Fruit fly (Drosophila melanogaster): ENCODE data around the gene Mon1.
A peak's percentile ranks its signal among the peaks of the same experiment; 100 is the strongest.

The Mon1 gene

DNA sequence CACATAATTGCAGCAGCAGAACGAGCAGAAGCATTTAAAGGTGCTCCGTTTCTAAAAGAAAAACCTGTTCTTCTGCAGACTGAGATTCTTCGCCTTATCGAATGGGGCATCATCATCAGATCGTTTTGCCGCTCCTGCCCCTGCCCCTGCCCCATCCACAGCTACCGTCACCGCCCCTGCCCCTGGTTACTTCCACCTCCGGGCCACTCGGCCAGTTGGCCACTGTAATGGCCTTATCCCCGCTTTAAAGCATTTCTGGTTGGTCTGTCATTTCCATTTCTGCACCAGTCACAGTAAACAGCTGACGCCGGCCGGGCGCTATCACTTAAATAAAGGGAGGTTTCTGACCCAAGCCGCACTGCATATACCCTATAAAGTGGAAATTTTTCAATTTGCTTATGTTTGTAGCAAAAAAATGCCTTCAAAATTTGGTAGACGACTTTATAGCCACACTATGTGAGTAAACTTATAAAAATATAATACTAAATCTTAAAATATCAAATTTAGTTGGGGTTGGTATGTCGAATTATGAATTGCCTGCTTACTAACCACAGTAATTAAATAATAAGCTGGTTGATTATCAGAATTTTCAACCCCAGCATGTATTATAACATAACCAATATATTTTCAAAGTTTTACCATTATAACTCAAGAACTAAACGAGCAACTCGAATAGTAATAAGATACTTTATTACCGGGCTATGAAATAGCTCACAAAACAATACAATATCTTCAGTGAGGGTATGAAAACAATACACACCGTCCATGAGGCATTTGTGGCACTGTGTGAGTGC lies 39.5 kb upstream of the Mon1 start:
- TF ChIP-seq CG32264 (GFP tag; optimal IDR thresholded peaks at IDR 0.05) (no peak), ey (GFP tag; optimal IDR thresholded peaks at IDR 0.05) (peak; percentile 60), Myc (optimal IDR thresholded peaks at IDR 0.05) (no peak), lola (GFP tag; optimal IDR thresholded peaks at IDR 0.05) (no peak), Hnf4 (GFP tag; optimal IDR thresholded peaks at IDR 0.05) (peak; percentile 49), brk (GFP tag; optimal IDR thresholded peaks at IDR 0.05) (peak; percentile 20), foxo (GFP tag; optimal IDR thresholded peaks at IDR 0.05) (peak in 1 of 2 experiments; percentile 70), pan (optimal IDR thresholded peaks at IDR 0.05) (no peak), Sp1 (GFP tag; optimal IDR thresholded peaks at IDR 0.05) (peak; percentile 82), Dif (GFP tag; optimal IDR thresholded peaks at IDR 0.05; ENCODE audit: partially characterized antibody) (no peak), br (GFP tag; optimal IDR thresholded peaks at IDR 0.05) (peak; percentile 45), Abd-B (GFP tag; optimal IDR thresholded peaks at IDR 0.05) (no peak), N (GFP tag; optimal IDR thresholded peaks at IDR 0.05) (no peak), woc (GFP tag; optimal IDR thresholded peaks at IDR 0.05) (peak; percentile 93), CG9705 (GFP tag; optimal IDR thresholded peaks at IDR 0.05) (peak; percentile 60), usp (GFP tag; optimal IDR thresholded peaks at IDR 0.05) (no peak), rgr (GFP tag; optimal IDR thresholded peaks at IDR 0.05) (peak; percentile 57), GATAd (GFP tag; optimal IDR thresholded peaks at IDR 0.05) (no peak), Mio (GFP tag; optimal IDR thresholded peaks at IDR 0.05) (no peak), jim (GFP tag; optimal IDR thresholded peaks at IDR 0.05) (no peak), sv (GFP tag; optimal IDR thresholded peaks at IDR 0.05) (peak; percentile 51), Rel (GFP tag; optimal IDR thresholded peaks at IDR 0.05) (no peak), Rel (tag; optimal IDR thresholded peaks at IDR 0.05) (no peak), dl (GFP tag; optimal IDR thresholded peaks at IDR 0.05; ENCODE audit: insufficient read depth in 1 of 2, partially characterized antibody in 2 of 2) (no peak), HLH106 (tag; optimal IDR thresholded peaks at IDR 0.05) (peak; percentile 75), Hr78 (GFP tag; optimal IDR thresholded peaks at IDR 0.05) (no peak), tai (GFP tag; optimal IDR thresholded peaks at IDR 0.05) (peak; percentile 31), fru (GFP tag; optimal IDR thresholded peaks at IDR 0.05) (peak; percentile 62), dsf (GFP tag; optimal IDR thresholded peaks at IDR 0.05; ENCODE audit: borderline replicate concordance) (peak; percentile 5), CrebA (GFP tag; optimal IDR thresholded peaks at IDR 0.05; ENCODE audit: borderline replicate concordance) (no peak), Jra (GFP tag; optimal IDR thresholded peaks at IDR 0.05) (no peak), OdsH (GFP tag; optimal IDR thresholded peaks at IDR 0.05) (peak; percentile 68), Dfd (GFP tag; optimal IDR thresholded peaks at IDR 0.05) (no peak), h (GFP tag; optimal IDR thresholded peaks at IDR 0.05) (peak; percentile 58), psq (GFP tag; optimal IDR thresholded peaks at IDR 0.05) (peak; percentile 69), Hr83 (GFP tag; optimal IDR thresholded peaks at IDR 0.05; ENCODE audit: poor library complexity, severe bottlenecking) (no peak), dmrt93B (GFP tag; optimal IDR thresholded peaks at IDR 0.05) (peak; percentile 64), Vsx2 (GFP tag; optimal IDR thresholded peaks at IDR 0.05; ENCODE audit: partially characterized antibody) (no peak), sage (GFP tag; optimal IDR thresholded peaks at IDR 0.05) (no peak)

DNA sequence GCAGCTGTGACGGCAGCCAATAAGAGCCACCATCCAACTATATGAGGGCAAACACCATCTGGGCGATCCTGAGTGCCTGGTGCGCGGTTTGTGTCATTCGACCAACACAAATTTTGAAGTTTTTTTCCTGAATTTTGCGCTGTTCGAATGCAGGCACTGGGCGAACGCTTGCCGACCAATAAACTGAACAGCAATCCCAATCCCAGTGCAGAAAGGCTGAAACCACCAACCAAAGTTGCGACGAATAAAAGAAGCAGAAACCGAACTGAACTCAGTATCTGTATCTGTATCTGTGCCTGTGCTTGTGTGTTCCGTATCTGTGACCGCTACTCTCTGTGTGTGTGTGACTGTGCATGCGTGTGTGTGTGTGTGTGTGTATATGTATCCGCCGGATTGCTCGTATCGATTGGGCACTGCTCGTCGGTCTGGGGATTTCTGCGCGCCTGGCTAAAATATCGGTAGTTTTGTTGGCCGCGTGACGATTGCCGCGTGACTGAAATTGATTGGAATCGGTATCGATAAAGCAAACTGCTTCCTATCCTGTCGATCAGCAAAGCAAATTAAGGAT lies 38.9 kb upstream of the Mon1 start:
- TF ChIP-seq Hr83 (GFP tag; optimal IDR thresholded peaks at IDR 0.05; ENCODE audit: poor library complexity, severe bottlenecking) (peak; percentile 24), ey (GFP tag; optimal IDR thresholded peaks at IDR 0.05) (no peak), tai (GFP tag; optimal IDR thresholded peaks at IDR 0.05) (no peak), Hnf4 (GFP tag; optimal IDR thresholded peaks at IDR 0.05) (peak; percentile 21), CrebA (GFP tag; optimal IDR thresholded peaks at IDR 0.05; ENCODE audit: borderline replicate concordance) (peak; percentile 95), rgr (GFP tag; optimal IDR thresholded peaks at IDR 0.05) (no peak), Myc (optimal IDR thresholded peaks at IDR 0.05) (no peak), fru (GFP tag; optimal IDR thresholded peaks at IDR 0.05) (peak; percentile 92), CG32264 (GFP tag; optimal IDR thresholded peaks at IDR 0.05) (no peak), Jra (GFP tag; optimal IDR thresholded peaks at IDR 0.05) (peak; percentile 57), sv (GFP tag; optimal IDR thresholded peaks at IDR 0.05) (no peak), Sp1 (GFP tag; optimal IDR thresholded peaks at IDR 0.05) (no peak), HLH106 (tag; optimal IDR thresholded peaks at IDR 0.05) (peak; percentile 14), GATAd (GFP tag; optimal IDR thresholded peaks at IDR 0.05) (no peak), br (GFP tag; optimal IDR thresholded peaks at IDR 0.05) (no peak), dl (GFP tag; optimal IDR thresholded peaks at IDR 0.05; ENCODE audit: insufficient read depth in 1 of 2, partially characterized antibody in 2 of 2) (peak; percentile 40 to 70), Vsx2 (GFP tag; optimal IDR thresholded peaks at IDR 0.05; ENCODE audit: partially characterized antibody) (peak; percentile 76), Rel (GFP tag; optimal IDR thresholded peaks at IDR 0.05) (peak; percentile 97), Rel (tag; optimal IDR thresholded peaks at IDR 0.05) (peak; percentile 77), foxo (GFP tag; optimal IDR thresholded peaks at IDR 0.05) (peak in 1 of 2 experiments; percentile 75), Dif (GFP tag; optimal IDR thresholded peaks at IDR 0.05; ENCODE audit: partially characterized antibody) (peak; percentile 94), OdsH (GFP tag; optimal IDR thresholded peaks at IDR 0.05) (peak; percentile 8), usp (GFP tag; optimal IDR thresholded peaks at IDR 0.05) (no peak), dmrt93B (GFP tag; optimal IDR thresholded peaks at IDR 0.05) (no peak), brk (GFP tag; optimal IDR thresholded peaks at IDR 0.05) (peak; percentile 47), N (GFP tag; optimal IDR thresholded peaks at IDR 0.05) (peak; percentile 98), Dfd (GFP tag; optimal IDR thresholded peaks at IDR 0.05) (no peak), woc (GFP tag; optimal IDR thresholded peaks at IDR 0.05) (no peak), Mio (GFP tag; optimal IDR thresholded peaks at IDR 0.05) (no peak), CG9705 (GFP tag; optimal IDR thresholded peaks at IDR 0.05) (no peak), sage (GFP tag; optimal IDR thresholded peaks at IDR 0.05) (no peak), pan (optimal IDR thresholded peaks at IDR 0.05) (no peak), dsf (GFP tag; optimal IDR thresholded peaks at IDR 0.05; ENCODE audit: borderline replicate concordance) (no peak), h (GFP tag; optimal IDR thresholded peaks at IDR 0.05) (no peak), Hr78 (GFP tag; optimal IDR thresholded peaks at IDR 0.05) (peak; percentile 45), jim (GFP tag; optimal IDR thresholded peaks at IDR 0.05) (no peak), lola (GFP tag; optimal IDR thresholded peaks at IDR 0.05) (no peak), psq (GFP tag; optimal IDR thresholded peaks at IDR 0.05) (no peak), Abd-B (GFP tag; optimal IDR thresholded peaks at IDR 0.05) (peak; percentile 75)

Measured in whole organism, wandering third instar larva.